Fruit fly (Drosophila melanogaster): ENCODE measurements around the gene f.

The f gene

DNA sequence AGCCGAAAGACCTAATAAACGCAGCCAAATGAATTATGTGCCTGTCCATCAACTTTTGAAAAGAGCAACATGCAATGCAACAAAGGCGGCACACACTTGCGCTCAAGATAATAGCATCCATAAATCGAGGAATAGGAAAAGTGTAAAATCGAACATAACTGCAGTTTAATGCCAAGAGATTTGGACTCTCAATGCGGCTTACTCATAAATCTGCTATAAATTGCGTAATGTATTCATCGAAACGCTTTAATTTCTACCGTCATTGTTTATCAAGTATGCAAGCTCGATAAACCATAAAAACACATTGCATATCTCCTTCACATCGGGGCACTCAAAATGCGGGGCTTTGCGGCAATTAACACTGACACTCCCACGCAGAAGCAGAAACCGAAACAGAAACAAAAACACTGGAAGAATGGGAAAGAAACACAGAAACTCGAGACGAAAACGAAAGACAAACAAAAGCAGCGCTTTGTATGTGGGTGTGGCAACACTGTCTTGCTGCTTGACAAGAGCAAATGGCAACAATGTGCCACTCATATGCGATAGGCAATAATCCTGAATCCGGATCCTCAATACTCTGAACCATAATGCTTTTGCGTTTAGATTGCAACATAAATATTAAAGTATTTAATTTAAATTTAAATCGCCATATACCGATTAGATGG, 65.3 kb downstream of the f start (continued):
- TF ChIP-seq CG3407 (GFP tag; optimal IDR thresholded peaks at IDR 0.05) (peak; percentile 51), CG12071 (GFP tag; optimal IDR thresholded peaks at IDR 0.05) (peak; percentile 31), Sry-β (GFP tag; optimal IDR thresholded peaks at IDR 0.05) (no peak), pb (GFP tag; optimal IDR thresholded peaks at IDR 0.05) (no peak), CG6272 (GFP tag; IDR thresholded peaks at IDR 0.05) (no peak), CG13424 (tag; optimal IDR thresholded peaks at IDR 0.05) (no peak), unc-4 (GFP tag; IDR thresholded peaks at IDR 0.05; ENCODE audit: partially characterized antibody) (no peak), CG3065 (GFP tag; optimal IDR thresholded peaks at IDR 0.05) (no peak), Hr78 (GFP tag; optimal IDR thresholded peaks at IDR 0.05) (no peak), Rfx (GFP tag; IDR thresholded peaks at IDR 0.05) (no peak), CG3838 (GFP tag; optimal IDR thresholded peaks at IDR 0.05) (no peak), CG34422 (GFP tag; IDR thresholded peaks at IDR 0.05) (no peak), CG13775 (GFP tag; optimal IDR thresholded peaks at IDR 0.05) (no peak), al (GFP tag; IDR thresholded peaks at IDR 0.05) (no peak), CG14441 (GFP tag; IDR thresholded peaks at IDR 0.05) (no peak), CG12659 (GFP tag; optimal IDR thresholded peaks at IDR 0.05) (no peak), BtbVII (GFP tag; optimal IDR thresholded peaks at IDR 0.05) (no peak), CG3281 (GFP tag; optimal IDR thresholded peaks at IDR 0.05) (no peak), chn (GFP tag; optimal IDR thresholded peaks at IDR 0.05) (no peak), sqz (GFP tag; optimal IDR thresholded peaks at IDR 0.05) (no peak), ems (GFP tag; optimal IDR thresholded peaks at IDR 0.05) (no peak), nerfin-1 (tag; optimal IDR thresholded peaks at IDR 0.05) (no peak), CG34376 (GFP tag; optimal IDR thresholded peaks at IDR 0.05) (no peak), otp (GFP tag; IDR thresholded peaks at IDR 0.05) (no peak; the same call in 2 of the 3 replicates), grau (tag; optimal IDR thresholded peaks at IDR 0.05) (peak; percentile 19), br (optimal IDR thresholded peaks at IDR 0.05) (no peak), kah (GFP tag; optimal IDR thresholded peaks at IDR 0.05) (no peak), CG10366 (GFP tag; IDR thresholded peaks at IDR 0.05) (0 out of 2 replicates have a peak, but pooled peaks have one; percentile 34), Scr (GFP tag; IDR thresholded peaks at IDR 0.05; ENCODE audit: partially characterized antibody) (no peak), shn (GFP tag; optimal IDR thresholded peaks at IDR 0.05) (no peak), Ets65A (GFP tag) (peak; percentile 73), HLH3B (GFP tag; IDR thresholded peaks at IDR 0.05) (0 out of 2 replicates have a peak, but pooled peaks have one; percentile 27), Nf-YC (tag; optimal IDR thresholded peaks at IDR 0.05) (no peak), dati (GFP tag; IDR thresholded peaks at IDR 0.05) (no peak), CG17829 (tag; optimal IDR thresholded peaks at IDR 0.05) (peak; percentile 17), CG18619 (GFP tag; optimal IDR thresholded peaks at IDR 0.05) (no peak), C15 (GFP tag; IDR thresholded peaks at IDR 0.05) (no peak), wor (GFP tag; IDR thresholded peaks at IDR 0.05) (no peak), CG33213 (GFP tag; optimal IDR thresholded peaks at IDR 0.05) (no peak), Aef1 (GFP tag; IDR thresholded peaks at IDR 0.05) (no peak), CG32767 (GFP tag; IDR thresholded peaks at IDR 0.05) (no peak), zf30C (GFP tag; optimal IDR thresholded peaks at IDR 0.05) (no peak), CG10565 (GFP tag; optimal IDR thresholded peaks at IDR 0.05) (no peak), dpn (GFP tag; optimal IDR thresholded peaks at IDR 0.05) (peak in 1 of 2 experiments; percentile 44), CG16815 (GFP tag; optimal IDR thresholded peaks at IDR 0.05) (no peak), Asciz (GFP tag; optimal IDR thresholded peaks at IDR 0.05) (no peak), hth (optimal IDR thresholded peaks at IDR 0.05) (no peak), CG14050 (GFP tag; IDR thresholded peaks at IDR 0.05) (no peak), CG15696 (tag; optimal IDR thresholded peaks at IDR 0.05) (no peak), Dp (GFP tag; optimal IDR thresholded peaks at IDR 0.05) (no peak), sd (tag; optimal IDR thresholded peaks at IDR 0.05) (no peak)

All from whole organism, embryonic.